Worm (Caenorhabditis elegans) whole organism, late embryonic: ENCODE results near the gene mrps-33.

ENCODE experiments used
- C38D4.7 ChIP-seq: fragments of 200-800 bp; sonication (Bioruptor generic); optimal IDR thresholded peaks from 2 replicates; lab custom pipeline; 2018; ENCODE audit warnings: mild to moderate bottlenecking, missing genetic modification characterization, moderate library complexity, missing compliant biosample characterization
- F13H6.1 ChIP-seq: sonication (generic microtip); optimal IDR thresholded peaks from 2 replicates; lab custom pipeline; 2016; ENCODE audit warnings: missing genetic modification characterization, missing compliant biosample characterization
- Y22D7AL.16 ChIP-seq: sonication (generic microtip); optimal IDR thresholded peaks from 2 replicates; lab custom pipeline; 2016; ENCODE audit warnings: missing genetic modification characterization, missing compliant biosample characterization
- ama-1 ChIP-seq: fragments of 150-350 bp; optimal IDR thresholded peaks from 2 replicates; lab custom pipeline; 2014
- ceh-18 ChIP-seq: sonication (generic microtip); optimal IDR thresholded peaks from 2 replicates; lab custom pipeline; 2016; ENCODE audit warnings: missing genetic modification characterization, missing compliant biosample characterization
- ceh-2 ChIP-seq: sonication (generic microtip); optimal IDR thresholded peaks from 2 replicates; lab custom pipeline; 2016; ENCODE audit warnings: missing genotype, missing genetic modification characterization, missing compliant biosample characterization
- ceh-22 ChIP-seq: sonication (generic microtip); optimal IDR thresholded peaks from 2 replicates; lab custom pipeline; 2017; ENCODE audit warnings: missing biosample characterization, missing genetic modification characterization
- ceh-30 ChIP-seq: fragments of 150-350 bp; optimal IDR thresholded peaks from 2 replicates; lab custom pipeline; 2014; ENCODE audit warnings: missing biosample characterization, missing genetic modification characterization
- ceh-31 ChIP-seq: sonication (generic microtip); optimal IDR thresholded peaks from 2 replicates; lab custom pipeline; 2016; ENCODE audit warnings: missing genetic modification characterization, missing compliant biosample characterization
- ceh-6 ChIP-seq: fragments of 200-800 bp; sonication (Bioruptor generic); optimal IDR thresholded peaks from 2 replicates; lab custom pipeline; 2018; ENCODE audit warnings: mild to moderate bottlenecking, missing genetic modification characterization, missing compliant biosample characterization
- ceh-9 ChIP-seq: sonication (generic microtip); optimal IDR thresholded peaks from 2 replicates; lab custom pipeline; 2016; ENCODE audit warnings: mild to moderate bottlenecking, missing genetic modification characterization, inconsistent platforms, missing compliant biosample characterization
- elt-4 ChIP-seq: sonication (generic microtip); optimal IDR thresholded peaks from 2 replicates; lab custom pipeline; 2016; ENCODE audit warnings: missing genetic modification characterization, missing compliant biosample characterization
- ets-4 ChIP-seq: sonication (generic microtip); optimal IDR thresholded peaks from 2 replicates; lab custom pipeline; 2016; ENCODE audit warnings: missing genetic modification characterization, missing compliant biosample characterization
- eyg-1 ChIP-seq: sonication (generic microtip); optimal IDR thresholded peaks from 2 replicates; lab custom pipeline; 2016; ENCODE audit warnings: missing genotype, missing genetic modification characterization, missing compliant biosample characterization
- fax-1 ChIP-seq: sonication (generic microtip); optimal IDR thresholded peaks from 2 replicates; lab custom pipeline; 2016; ENCODE audit warnings: missing genotype, missing genetic modification characterization, missing compliant biosample characterization
- fkh-6 ChIP-seq: sonication (generic microtip); optimal IDR thresholded peaks from 2 replicates; lab custom pipeline; 2016; ENCODE audit warnings: missing genetic modification characterization, missing compliant biosample characterization
- gmeb-2 ChIP-seq: sonication (generic microtip); optimal IDR thresholded peaks from 2 replicates; lab custom pipeline; 2016; ENCODE audit warnings: missing genetic modification characterization, inconsistent platforms, missing compliant biosample characterization
- hlh-6 ChIP-seq: sonication (generic microtip); optimal IDR thresholded peaks from 2 replicates; lab custom pipeline; 2016; ENCODE audit warnings: missing genotype, missing genetic modification characterization, missing compliant biosample characterization
- lin-11 ChIP-seq: fragments of 200-800 bp; sonication (Bioruptor generic); optimal IDR thresholded peaks from 2 replicates; lab custom pipeline; 2018; ENCODE audit warnings: mild to moderate bottlenecking, missing genetic modification characterization, missing compliant biosample characterization
- madf-2 ChIP-seq: sonication (generic microtip); optimal IDR thresholded peaks from 2 replicates; lab custom pipeline; 2017; ENCODE audit warnings: missing genetic modification characterization, missing compliant biosample characterization
- mec-3 ChIP-seq: sonication (generic microtip); optimal IDR thresholded peaks from 2 replicates; lab custom pipeline; 2016; ENCODE audit warnings: borderline replicate concordance, missing genetic modification characterization, missing compliant biosample characterization
- nhr-232 ChIP-seq: sonication (generic microtip); optimal IDR thresholded peaks from 2 replicates; lab custom pipeline; 2016; ENCODE audit warnings: missing genetic modification characterization, missing compliant biosample characterization
- npax-4 ChIP-seq: sonication (generic microtip); optimal IDR thresholded peaks from 2 replicates; lab custom pipeline; 2016; ENCODE audit warnings: missing genetic modification characterization, missing compliant biosample characterization
- pag-3 ChIP-seq: sonication (generic microtip); optimal IDR thresholded peaks from 2 replicates; lab custom pipeline; 2016; ENCODE audit warnings: missing compliant biosample characterization, missing genetic modification characterization, borderline replicate concordance
- pat-9 ChIP-seq: fragments of 200-800 bp; sonication (Bioruptor generic); optimal IDR thresholded peaks from 2 replicates; lab custom pipeline; 2018; ENCODE audit warnings: mild to moderate bottlenecking, missing genetic modification characterization, moderate library complexity, missing compliant biosample characterization
- pha-2 ChIP-seq: sonication (generic microtip); optimal IDR thresholded peaks from 2 replicates; lab custom pipeline; 2017; ENCODE audit warnings: mild to moderate bottlenecking, missing genetic modification characterization, missing compliant biosample characterization
- pros-1 ChIP-seq: fragments of 150-350 bp; optimal IDR thresholded peaks from 2 replicates; lab custom pipeline; 2014; ENCODE audit warnings: missing biosample characterization, missing genetic modification reagents, missing genetic modification characterization
- ref-2 ChIP-seq: sonication (generic microtip); optimal IDR thresholded peaks from 2 replicates; lab custom pipeline; 2016; ENCODE audit warnings: missing genetic modification characterization, missing compliant biosample characterization
- sdc-2 ChIP-seq: sonication (generic microtip); optimal IDR thresholded peaks from 2 replicates; lab custom pipeline; 2016; ENCODE audit warnings: missing genotype, missing genetic modification characterization, missing compliant biosample characterization
- sox-2 ChIP-seq: fragments of 200-800 bp; sonication (Bioruptor generic); IDR thresholded peaks from 2 replicates; pipeline ENCODE4 v1.3.6; 2022; ENCODE audit warnings: missing genetic modification reagents, missing genetic modification characterization, missing compliant biosample characterization
- sox-4 ChIP-seq: sonication (generic microtip); optimal IDR thresholded peaks from 2 replicates; lab custom pipeline; 2017; ENCODE audit warnings: mild to moderate bottlenecking, missing genetic modification characterization, inconsistent platforms, missing compliant biosample characterization
- tbx-7 ChIP-seq: sonication (generic microtip); optimal IDR thresholded peaks from 2 replicates; lab custom pipeline; 2016; ENCODE audit warnings: missing genotype, missing genetic modification characterization, missing compliant biosample characterization
- unc-3 ChIP-seq, 2 experiments: fragments of 200-800 bp in 1 of 2; sonication (Bioruptor generic) in 1 of 2; sonication (generic microtip) in 1 of 2; conservative IDR thresholded peaks in 1 of 2; optimal IDR thresholded peaks in 1 of 2; 2 replicates each; pipeline versions ENCODE4 v1.3.6 to Lab custom; 2016 to 2022; ENCODE audit warnings: missing compliant biosample characterization in 2 of 2, missing genetic modification characterization in 2 of 2, missing genetic modification reagents in 1 of 2
- unc-55 ChIP-seq: sonication (generic microtip); optimal IDR thresholded peaks from 2 replicates; lab custom pipeline; 2017; ENCODE audit warnings: missing biosample characterization, missing genetic modification reagents, missing genetic modification characterization

The mrps-33 gene

ce11 chrIV:8725345-8725744, 14.5 kb downstream of the mrps-33 start, which contains the start of gene pgm-3:
pgm-3 (plus strand) TSS chrIV:8725722.
- no peak for TF ChIP-seq unc-3 (GFP tag; conservative IDR thresholded peaks at IDR 0.05; lab: Robert Waterston, UW)
- no peak for TF ChIP-seq unc-3 (tag; optimal IDR thresholded peaks at IDR 0.05; lab: Kevin White, UChicago)
- TF ChIP-seq ceh-2 (tag; lab: Kevin White, UChicago), result no peak
- TF ChIP-seq madf-2, result no peak
- no peak for TF ChIP-seq sdc-2 (tag; lab: Kevin White, UChicago)
- TF ChIP-seq ceh-6 (GFP tag; lab: Kevin White, UChicago), result no peak
- TF ChIP-seq pros-1 (tag; lab: Kevin White, UChicago), result no peak
- TF ChIP-seq npax-4, result no peak
- TF ChIP-seq C38D4.7 (GFP tag; lab: Kevin White, UChicago), result no peak
- TF ChIP-seq nhr-232 (tag; lab: Kevin White, UChicago), result no peak
- no peak for TF ChIP-seq ref-2 (tag; lab: Kevin White, UChicago)
- no peak for TF ChIP-seq ceh-31 (tag; lab: Kevin White, UChicago)
- no peak for TF ChIP-seq sox-2 (GFP tag; lab: Robert Waterston, UW)
- TF ChIP-seq Y22D7AL.16 (tag; lab: Kevin White, UChicago), result no peak
- no peak for TF ChIP-seq hlh-6 (tag; lab: Kevin White, UChicago)

- no peak for TF ChIP-seq fax-1
- no peak for TF ChIP-seq ceh-22 (tag; lab: Kevin White, UChicago)
- TF ChIP-seq ama-1, result no peak
- TF ChIP-seq ceh-2 (tag; lab: Kevin White, UChicago), result no peak
- TF ChIP-seq tbx-7 (tag; lab: Kevin White, UChicago), result no peak
- no peak for TF ChIP-seq unc-55 (GFP tag; lab: Kevin White, UChicago)
- TF ChIP-seq madf-2, result no peak
- TF ChIP-seq pag-3 (tag; lab: Kevin White, UChicago), result no peak
- TF ChIP-seq mec-3, result no peak
- no peak for TF ChIP-seq fkh-6
- TF ChIP-seq elt-4, result no peak
These were observed 14.9 kb downstream of the mrps-33 start for ce11 chrIV:8724907-8725306.

ce11 chrIV:8723720-8724119, 16.1 kb downstream of the mrps-33 start, which contains the start of gene F21D5.9:
F21D5.9 (plus strand) TSS chrIV:8724020.
- no peak for TF ChIP-seq eyg-1
- no peak for TF ChIP-seq F13H6.1 (tag; lab: Kevin White, UChicago)
- TF ChIP-seq elt-4, result no peak
- no peak for TF ChIP-seq sox-2 (GFP tag; lab: Robert Waterston, UW)
- no peak for TF ChIP-seq sox-4 (tag; lab: Kevin White, UChicago)

ce11 chrIV:8722801-8723200, 17.0 kb downstream of the mrps-33 start:
- TF ChIP-seq ceh-9 (no peak), pat-9 (tag; lab: Kevin White, UChicago) (no peak), fax-1 (no peak), ceh-18 (tag; lab: Kevin White, UChicago) (no peak), unc-55 (GFP tag; lab: Kevin White, UChicago) (no peak), ets-4 (tag; lab: Kevin White, UChicago) (no peak)

- TF ChIP-seq lin-11 (no peak), gmeb-2 (tag; lab: Kevin White, UChicago) (no peak), pha-2 (tag; lab: Kevin White, UChicago) (no peak), ceh-31 (tag; lab: Kevin White, UChicago) (no peak), ceh-30 (tag; lab: Kevin White, UChicago) (no peak)
These were observed 21.7 kb downstream of the mrps-33 start, which contains the start of gene H23L24.1 for ce11 chrIV:8718153-8718552. H23L24.1 (plus strand) TSS chrIV:8718453.
